Fruit fly (Drosophila melanogaster): ENCODE measurements around the gene Ggamma30A.

DNA sequence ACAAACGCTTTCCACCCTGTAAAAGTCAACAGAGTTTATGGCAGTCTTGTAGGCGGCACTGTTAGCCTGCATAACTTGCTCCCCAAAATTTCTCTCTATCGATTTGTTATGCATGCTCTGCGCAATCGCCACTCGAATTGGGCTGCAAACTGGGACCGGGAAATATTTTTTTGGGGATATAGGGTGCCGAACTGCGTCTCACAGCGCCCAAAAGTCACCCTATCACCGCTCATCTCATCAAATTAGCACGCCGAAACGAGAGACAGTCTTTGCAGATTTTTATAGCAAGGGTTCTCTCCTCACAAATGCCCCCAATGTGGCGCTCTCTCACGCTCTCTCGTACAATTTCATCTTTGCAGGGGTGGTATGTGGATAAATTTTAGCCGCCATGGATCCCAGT is 15.7 kb downstream of the Ggamma30A start:
- TF ChIP-seq svp (GFP tag), result no peak
- no peak for TF ChIP-seq Gug (GFP tag; IDR thresholded peaks at IDR 0.05)
- no peak for TF ChIP-seq vri (GFP tag; optimal IDR thresholded peaks at IDR 0.05)
- TF ChIP-seq Smox (GFP tag; optimal IDR thresholded peaks at IDR 0.05), result no peak
- no peak for TF ChIP-seq Sox102F (GFP tag; optimal IDR thresholded peaks at IDR 0.05)
- no peak for TF ChIP-seq achi (GFP tag; optimal IDR thresholded peaks at IDR 0.05)
- TF ChIP-seq CG6792 (GFP tag; optimal IDR thresholded peaks at IDR 0.05), result no peak
- no peak for TF ChIP-seq fd59A (GFP tag; optimal IDR thresholded peaks at IDR 0.05)
- no peak for TF ChIP-seq Ets21C (GFP tag; optimal IDR thresholded peaks at IDR 0.05)
- no peak for TF ChIP-seq net (GFP tag; optimal IDR thresholded peaks at IDR 0.05)
- no peak for TF ChIP-seq CG4318 (GFP tag; optimal IDR thresholded peaks at IDR 0.05)
- TF ChIP-seq topi (GFP tag; optimal IDR thresholded peaks at IDR 0.05), result no peak
- TF ChIP-seq Hr4 (GFP tag; optimal IDR thresholded peaks at IDR 0.05), result no peak
- TF ChIP-seq CG8632 (GFP tag; optimal IDR thresholded peaks at IDR 0.05), result no peak
